Worm (Caenorhabditis elegans) whole organism, L2 larva: ENCODE measurements around the gene fut-3.

Experiments
- sma-3 ChIP-seq: sonication (generic microtip); optimal IDR thresholded peaks from 2 replicates; lab custom pipeline; 2016; ENCODE audit warnings: missing genetic modification reagents, missing genetic modification characterization, missing compliant biosample characterization

fut-3 gene

ce11 chrII:5607756-5608155 lies 51.8 kb downstream of the fut-3 start, which contains the start of gene C17G10.7:
TSS of gene C17G10.7 (minus strand) at chrII:5607856.
- no peak for TF ChIP-seq sma-3
